Worm (Caenorhabditis elegans) whole organism, L4 larva: ENCODE results near the gene Y57E12AR.1.

Source experiments
- F10B5.3 ChIP-seq: sonication (generic microtip); optimal IDR thresholded peaks from 2 replicates; lab custom pipeline; 2016; ENCODE audit warnings: mild to moderate bottlenecking, missing genetic modification characterization, missing compliant biosample characterization
- F37D6.2 ChIP-seq: sonication (generic microtip); optimal IDR thresholded peaks from 2 replicates; lab custom pipeline; 2016; ENCODE audit warnings: mild to moderate bottlenecking, missing genetic modification characterization, missing compliant biosample characterization
- F49E8.2 ChIP-seq: sonication (generic microtip); optimal IDR thresholded peaks from 2 replicates; lab custom pipeline; 2016; ENCODE audit warnings: missing compliant biosample characterization, mild to moderate bottlenecking, missing genetic modification characterization, borderline replicate concordance
- R02D3.7 ChIP-seq: fragments of 150-350 bp; sonication (generic microtip); optimal IDR thresholded peaks from 3 replicates; lab custom pipeline; 2014; ENCODE audit warnings: missing biosample characterization, missing genetic modification characterization
- T26A8.4 ChIP-seq: fragments of 200-800 bp; sonication (Bioruptor generic); IDR thresholded peaks from 2 replicates; pipeline ENCODE4 v1.3.6; 2022; ENCODE audit warnings: missing genetic modification characterization, missing compliant biosample characterization
- Y48G9A.11 ChIP-seq: fragments of 200-800 bp; sonication (Bioruptor generic); IDR thresholded peaks from 2 replicates; pipeline ENCODE4 v1.3.6; 2022; ENCODE audit warnings: missing genetic modification reagents, missing genetic modification characterization, missing compliant biosample characterization
- aha-1 ChIP-seq: fragments of 150-350 bp; peaks from one replicate; lab custom pipeline; 2014; ENCODE audit warnings: missing biosample characterization, missing genetic modification characterization
- ama-1 ChIP-seq: fragments of 150-350 bp; optimal IDR thresholded peaks from 2 replicates; lab custom pipeline; 2014; ENCODE audit warnings: inconsistent platforms, mixed read lengths
- arid-1 ChIP-seq: fragments of 200-800 bp; sonication (Bioruptor generic); conservative IDR thresholded peaks from 2 replicates; pipeline ENCODE4 v1.3.6; 2022; ENCODE audit warnings: missing genetic modification reagents, missing genetic modification characterization, missing compliant biosample characterization
- attf-4 ChIP-seq: sonication (generic microtip); optimal IDR thresholded peaks from 3 replicates; lab custom pipeline; 2017; ENCODE audit warnings: missing biosample characterization, missing genetic modification characterization
- ceh-20 ChIP-seq: fragments of 200-800 bp; sonication (Bioruptor generic); IDR thresholded peaks from 2 replicates; pipeline ENCODE4 v1.3.6; 2022; ENCODE audit warnings: missing genetic modification reagents, missing genetic modification characterization, missing compliant biosample characterization
- ceh-28 ChIP-seq: fragments of 150-350 bp; optimal IDR thresholded peaks from 2 replicates; lab custom pipeline; 2014; ENCODE audit warnings: missing biosample characterization, missing genetic modification reagents, missing genetic modification characterization
- ceh-32 ChIP-seq: sonication (generic microtip); optimal IDR thresholded peaks from 2 replicates; lab custom pipeline; 2016; ENCODE audit warnings: mild to moderate bottlenecking, missing genetic modification characterization, missing compliant biosample characterization; ENCODE audit not compliant: poor library complexity
- ceh-44 ChIP-seq: fragments of 200-800 bp; sonication (Bioruptor generic); IDR thresholded peaks from 2 replicates; pipeline ENCODE4 v1.3.6; 2022; ENCODE audit warnings: missing genetic modification reagents, missing genetic modification characterization, missing compliant biosample characterization
- cey-2 ChIP-seq: sonication (generic microtip); optimal IDR thresholded peaks from 3 replicates; lab custom pipeline; 2017; ENCODE audit warnings: missing genetic modification characterization, mild to moderate bottlenecking, missing compliant biosample characterization, antibody characterized with exemption, borderline replicate concordance; ENCODE audit not compliant: insufficient read depth
- daf-16 ChIP-seq, 3 experiments: sonication (generic microtip); optimal IDR thresholded peaks; 2 replicates each; lab custom pipeline; 2016 to 2017; ENCODE audit warnings: missing genetic modification characterization in 3 of 3, missing genetic modification reagents in 3 of 3, mild to moderate bottlenecking in 2 of 3, missing compliant biosample characterization in 2 of 3, missing biosample characterization in 1 of 3, moderate library complexity in 1 of 3
- daf-19 ChIP-seq: fragments of 200-800 bp; sonication (Bioruptor generic); conservative IDR thresholded peaks from 2 replicates; pipeline ENCODE4 v1.3.6; 2022; ENCODE audit warnings: missing genetic modification characterization, missing compliant biosample characterization
- dmd-6 ChIP-seq: fragments of 200-800 bp; sonication (Bioruptor generic); IDR thresholded peaks from 2 replicates; pipeline ENCODE4 v1.3.6; 2022; ENCODE audit warnings: missing genetic modification reagents, missing genetic modification characterization, missing compliant biosample characterization
- dmd-8 ChIP-seq: fragments of 200-800 bp; sonication (Bioruptor generic); IDR thresholded peaks from 2 replicates; pipeline ENCODE4 v1.3.6; 2022; ENCODE audit warnings: missing genetic modification characterization, missing compliant biosample characterization
- dve-1 ChIP-seq: sonication (generic microtip); optimal IDR thresholded peaks from 2 replicates; lab custom pipeline; 2017; ENCODE audit warnings: antibody characterized with exemption, mild to moderate bottlenecking, missing genetic modification characterization, missing compliant biosample characterization; ENCODE audit not compliant: insufficient read depth
- hif-1 ChIP-seq, 2 experiments: sonication (generic microtip); optimal IDR thresholded peaks; 2 replicates each; lab custom pipeline; 2016 to 2017; ENCODE audit warnings: missing compliant biosample characterization in 2 of 2, missing genetic modification characterization in 2 of 2, missing genetic modification reagents in 2 of 2, missing genotype in 2 of 2, mild to moderate bottlenecking in 1 of 2
- hlh-11 ChIP-seq: fragments of 200-800 bp; sonication (Bioruptor generic); optimal IDR thresholded peaks from 2 replicates; lab custom pipeline; 2018; ENCODE audit warnings: mild to moderate bottlenecking, missing genetic modification characterization, missing compliant biosample characterization
- hlh-30 ChIP-seq: sonication (generic microtip); optimal IDR thresholded peaks from 2 replicates; lab custom pipeline; 2017; ENCODE audit warnings: antibody characterized with exemption, mild to moderate bottlenecking, missing genetic modification characterization, missing compliant biosample characterization; ENCODE audit not compliant: insufficient read depth
- lim-7 ChIP-seq: fragments of 200-800 bp; sonication (Bioruptor generic); IDR thresholded peaks from 2 replicates; pipeline ENCODE4 v1.3.6; 2022; ENCODE audit warnings: missing genetic modification characterization, missing compliant biosample characterization
- lin-15B ChIP-seq: fragments of 150-350 bp; sonication (generic microtip); optimal IDR thresholded peaks from 3 replicates; lab custom pipeline; 2014; ENCODE audit warnings: missing biosample characterization, missing genetic modification characterization
- lin-38 ChIP-seq: fragments of 200-800 bp; sonication (Bioruptor generic); IDR thresholded peaks from 2 replicates; pipeline ENCODE4 v1.3.6; 2022; ENCODE audit warnings: missing genetic modification reagents, missing genetic modification characterization, missing compliant biosample characterization
- mep-1 ChIP-seq: fragments of 150-350 bp; sonication (generic microtip); optimal IDR thresholded peaks from 3 replicates; lab custom pipeline; 2014; ENCODE audit warnings: missing biosample characterization, missing genetic modification characterization
- mes-2 ChIP-seq: sonication (generic microtip); optimal IDR thresholded peaks from 2 replicates; lab custom pipeline; 2016; ENCODE audit warnings: missing genotype, mild to moderate bottlenecking, missing genetic modification characterization, missing compliant biosample characterization; ENCODE audit not compliant: poor library complexity, severe bottlenecking
- mxl-2 ChIP-seq: fragments of 200-800 bp; sonication (Bioruptor generic); conservative IDR thresholded peaks from 2 replicates; pipeline ENCODE4 v1.3.6; 2022; ENCODE audit warnings: missing genetic modification reagents, missing genetic modification characterization, missing compliant biosample characterization
- mxl-3 ChIP-seq: fragments of 200-800 bp; sonication (Bioruptor generic); optimal IDR thresholded peaks from 2 replicates; lab custom pipeline; 2018; ENCODE audit warnings: mild to moderate bottlenecking, missing genetic modification characterization, missing compliant biosample characterization
- nhr-102 ChIP-seq: sonication (generic microtip); optimal IDR thresholded peaks from 2 replicates; lab custom pipeline; 2016; ENCODE audit warnings: mild to moderate bottlenecking, missing genetic modification characterization, moderate library complexity, missing compliant biosample characterization
- nhr-11 ChIP-seq: fragments of 150-350 bp; optimal IDR thresholded peaks from 2 replicates; lab custom pipeline; 2014; ENCODE audit warnings: missing biosample characterization, missing genetic modification characterization
- nhr-28 ChIP-seq: fragments of 150-350 bp; optimal IDR thresholded peaks from 2 replicates; lab custom pipeline; 2014; ENCODE audit warnings: missing biosample characterization, missing genetic modification characterization
- nhr-42 ChIP-seq: fragments of 200-800 bp; sonication (Bioruptor generic); IDR thresholded peaks from 2 replicates; pipeline ENCODE4 v1.3.6; 2022; ENCODE audit warnings: missing genetic modification characterization, missing compliant biosample characterization
- nhr-6 ChIP-seq: fragments of 150-350 bp; optimal IDR thresholded peaks from 2 replicates; lab custom pipeline; 2014; ENCODE audit warnings: missing biosample characterization, missing genetic modification characterization
- nhr-77 ChIP-seq: fragments of 150-350 bp; optimal IDR thresholded peaks from 2 replicates; lab custom pipeline; 2014; ENCODE audit warnings: missing biosample characterization, missing genetic modification characterization
- pqm-1 ChIP-seq: sonication (generic microtip); optimal IDR thresholded peaks from 2 replicates; lab custom pipeline; 2017; ENCODE audit warnings: missing biosample characterization, missing genetic modification characterization
- set-16 ChIP-seq: fragments of 200-800 bp; sonication (Bioruptor generic); IDR thresholded peaks from 2 replicates; pipeline ENCODE4 v1.3.6; 2022; ENCODE audit warnings: missing genetic modification reagents, missing genetic modification characterization, missing compliant biosample characterization
- skn-1 ChIP-seq: fragments of 150-350 bp; optimal IDR thresholded peaks from 2 replicates; lab custom pipeline; 2014; ENCODE audit warnings: missing biosample characterization, missing genetic modification characterization
- snpc-1.2 ChIP-seq: fragments of 200-800 bp; sonication (Bioruptor generic); IDR thresholded peaks from 2 replicates; pipeline ENCODE4 v1.3.6; 2022; ENCODE audit warnings: missing genetic modification reagents, missing genetic modification characterization, missing compliant biosample characterization
- snpc-4 ChIP-seq: fragments of 150-350 bp; optimal IDR thresholded peaks from 2 replicates; lab custom pipeline; 2014; ENCODE audit warnings: missing biosample characterization, missing genetic modification characterization
- tra-1 ChIP-seq: fragments of 200-800 bp; sonication (Bioruptor generic); IDR thresholded peaks from 2 replicates; pipeline ENCODE4 v1.3.6; 2022; ENCODE audit warnings: missing genetic modification reagents, missing genetic modification characterization, missing compliant biosample characterization
- unc-130 ChIP-seq: sonication (generic microtip); optimal IDR thresholded peaks from 2 replicates; lab custom pipeline; 2016; ENCODE audit warnings: missing genetic modification reagents, missing genetic modification characterization, missing compliant biosample characterization
- unc-62 ChIP-seq, 3 experiments: fragments of 150-350 bp in 1 of 3; sonication (generic microtip); optimal IDR thresholded peaks in 2 of 3; peaks in 1 of 3; 1 replicate in 1 of 3; 2 replicates in 2 of 3; lab custom pipeline; 2014 to 2017; ENCODE audit warnings: missing biosample characterization in 3 of 3, missing genetic modification characterization in 3 of 3, missing genetic modification reagents in 3 of 3, missing genotype in 1 of 3
- vab-7 ChIP-seq: fragments of 200-800 bp; sonication (Bioruptor generic); IDR thresholded peaks from 2 replicates; pipeline ENCODE4 v1.3.6; 2022; ENCODE audit warnings: missing genetic modification reagents, missing genetic modification characterization, missing compliant biosample characterization

The Y57E12AR.1 gene

ce11 chrV:7078765-7079164 is 13.6 kb upstream of the Y57E12AR.1 start:
- TF ChIP-seq aha-1 (tag; lab: Kevin White, UChicago): peak; percentile 87
- TF ChIP-seq ceh-32: no peak
- peak in 1 of 2 experiments; percentile 76 for TF ChIP-seq unc-62 (GFP tag; optimal IDR thresholded peaks at IDR 0.05 in 1 of 2; lab: Kevin White, UChicago)
- no peak for TF ChIP-seq unc-62 (tag; optimal IDR thresholded peaks at IDR 0.05; lab: Kevin White, UChicago)

DNA sequence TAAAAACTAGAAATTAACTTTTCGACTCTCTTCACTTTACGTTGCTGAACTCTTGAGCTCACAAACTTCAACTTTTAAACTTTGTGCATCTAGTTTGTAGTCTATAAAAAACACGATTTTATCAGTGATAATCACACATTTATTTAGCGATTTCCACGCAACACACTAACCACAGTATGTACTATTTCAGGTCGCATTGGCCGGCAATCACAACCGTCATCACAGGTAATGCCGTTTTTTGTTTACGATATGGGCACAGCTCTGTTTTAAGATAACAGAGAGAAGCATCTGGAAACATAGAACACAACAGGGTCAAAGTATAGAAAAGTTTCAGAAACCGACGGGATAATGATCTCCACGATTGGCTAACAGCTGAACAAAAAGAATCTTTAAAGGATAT is 11.0 kb upstream of the Y57E12AR.1 start:
- TF ChIP-seq ceh-44 (GFP tag; lab: Robert Waterston, UW) (no peak), dve-1 (peak; percentile 60), hif-1 (tag; optimal IDR thresholded peaks at IDR 0.05; lab: Kevin White, UChicago) (peak in 1 of 2 experiments; percentile 25), tra-1 (GFP tag; lab: Robert Waterston, UW) (peak; percentile 22; the same call in 1 of the 2 replicates), T26A8.4 (no peak), F37D6.2 (tag; lab: Kevin White, UChicago) (no peak), nhr-28 (peak; percentile 98), daf-16 (GFP tag; optimal IDR thresholded peaks at IDR 0.05; lab: Kevin White, UChicago) (no peak), daf-16 (tag; optimal IDR thresholded peaks at IDR 0.05; lab: Kevin White, UChicago) (peak; percentile 87), Y48G9A.11 (GFP tag; lab: Robert Waterston, UW) (no peak), hlh-11 (tag; lab: Kevin White, UChicago) (peak; percentile 20), daf-19 (no peak), mes-2 (tag; lab: Kevin White, UChicago) (peak; percentile 41), unc-62 (GFP tag; optimal IDR thresholded peaks at IDR 0.05 in 1 of 2; lab: Kevin White, UChicago) (peak in 1 of 2 experiments; percentile 26), unc-62 (tag; optimal IDR thresholded peaks at IDR 0.05; lab: Kevin White, UChicago) (no peak), nhr-77 (tag; lab: Kevin White, UChicago) (peak; percentile 33), hlh-30 (tag; lab: Kevin White, UChicago) (peak; percentile 34), aha-1 (tag; lab: Kevin White, UChicago) (peak; percentile 91), unc-130 (GFP tag; lab: Kevin White, UChicago) (no peak)

DNA sequence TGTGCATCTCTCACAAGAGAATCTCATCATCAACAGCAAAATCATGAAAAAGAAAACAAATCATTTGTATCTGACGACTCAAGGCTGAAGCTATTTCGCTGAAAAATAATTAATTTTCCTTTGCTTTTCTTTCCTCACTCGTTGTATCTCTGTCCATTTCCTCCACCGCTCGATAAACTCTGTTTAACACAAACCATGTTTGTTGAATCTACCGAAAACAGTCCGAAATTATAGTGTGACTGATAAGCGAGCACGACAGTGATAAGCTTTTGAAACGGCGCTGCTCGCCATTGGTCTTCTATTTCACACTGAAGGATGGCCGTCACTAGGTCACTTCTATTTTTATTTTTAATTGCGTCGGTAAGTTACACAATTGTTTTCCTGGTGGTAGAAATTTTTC is 10.5 kb upstream of the Y57E12AR.1 start, which contains the start of gene npa-1:
Gene npa-1, plus strand, starts transcription at position 142 of the 400 bp plus-strand sequence.
- no peak for TF ChIP-seq snpc-4 (tag; lab: Kevin White, UChicago)
- TF ChIP-seq snpc-1.2 (GFP tag; lab: Robert Waterston, UW): no peak
- no peak for TF ChIP-seq ceh-32
- TF ChIP-seq cey-2 (tag; lab: Kevin White, UChicago): no peak
- TF ChIP-seq dmd-6 (GFP tag; lab: Robert Waterston, UW): peak; percentile 43
- TF ChIP-seq ama-1 (lab: Kevin White, UChicago): no peak
- no peak for TF ChIP-seq lin-38 (GFP tag; lab: Robert Waterston, UW)
- TF ChIP-seq nhr-42 (GFP tag; lab: Robert Waterston, UW): no peak
- TF ChIP-seq nhr-11: no peak
- TF ChIP-seq dmd-8 (GFP tag; lab: Robert Waterston, UW): no peak
- TF ChIP-seq mep-1 (tag; lab: Kevin White, UChicago): no peak
- TF ChIP-seq nhr-102: peak; percentile 5
- TF ChIP-seq daf-16 (GFP tag; optimal IDR thresholded peaks at IDR 0.05; lab: Kevin White, UChicago): no peak
- TF ChIP-seq daf-16 (tag; optimal IDR thresholded peaks at IDR 0.05; lab: Kevin White, UChicago): peak; percentile 51
- TF ChIP-seq hlh-30 (tag; lab: Kevin White, UChicago): no peak
- no peak for TF ChIP-seq ceh-28 (tag; lab: Kevin White, UChicago)
- no peak for TF ChIP-seq arid-1 (GFP tag; lab: Robert Waterston, UW)
- peak; percentile 19 for TF ChIP-seq mxl-3 (GFP tag; lab: Kevin White, UChicago)
- TF ChIP-seq hlh-11 (tag; lab: Kevin White, UChicago): peak; percentile 61
- TF ChIP-seq skn-1 (tag; lab: Kevin White, UChicago): no peak
- TF ChIP-seq nhr-28: peak; percentile 75
- TF ChIP-seq pqm-1: peak; percentile 60
- TF ChIP-seq mes-2 (tag; lab: Kevin White, UChicago): peak; percentile 18
- no peak for TF ChIP-seq vab-7 (GFP tag; lab: Robert Waterston, UW)
- TF ChIP-seq nhr-6 (tag; lab: Kevin White, UChicago): no peak
- no peak for TF ChIP-seq lim-7 (GFP tag; lab: Robert Waterston, UW)
- no peak for TF ChIP-seq attf-4 (tag; lab: Kevin White, UChicago)
- no peak for TF ChIP-seq mxl-2 (GFP tag; lab: Robert Waterston, UW)
- no peak for TF ChIP-seq set-16 (GFP tag; lab: Robert Waterston, UW)
- TF ChIP-seq ceh-20 (GFP tag; lab: Robert Waterston, UW): no peak
- no peak for TF ChIP-seq R02D3.7 (tag; lab: Kevin White, UChicago)
- no peak for TF ChIP-seq F10B5.3 (tag; lab: Kevin White, UChicago)
- peak; percentile 26 for TF ChIP-seq dve-1
- TF ChIP-seq lin-15B (tag; lab: Kevin White, UChicago): no peak
- no peak for TF ChIP-seq F49E8.2
